Fruit fly (Drosophila melanogaster) whole organism, embryonic: ENCODE results near the gene dlp.

Experiments
- Asciz ChIP-seq: fragments of 200-800 bp; sonication (Bioruptor generic); optimal IDR thresholded peaks from 2 replicates; lab custom pipeline; 2017; ENCODE audit warnings: missing biosample characterization, mild to moderate bottlenecking, missing genetic modification characterization, missing genetic modification reagents
- CG11695 ChIP-seq: fragments of 200-800 bp; sonication (Bioruptor generic); IDR thresholded peaks from 3 replicates; pipeline ENCODE4 v1.3.6; 2022; ENCODE audit warnings: missing biosample characterization, missing genetic modification characterization
- CG13296 ChIP-seq: fragments of 200-800 bp; sonication (Bioruptor generic); optimal IDR thresholded peaks from 3 replicates; lab custom pipeline; 2018; ENCODE audit warnings: missing biosample characterization, mild to moderate bottlenecking, missing genetic modification characterization
- CG1647 ChIP-seq: fragments of 200-800 bp; sonication (Bioruptor generic); optimal IDR thresholded peaks from 3 replicates; lab custom pipeline; 2016; ENCODE audit warnings: missing biosample characterization, missing genetic modification characterization
- CG3847 ChIP-seq: fragments of 200-800 bp; sonication (Bioruptor generic); IDR thresholded peaks from 2 replicates; pipeline ENCODE4 v1.3.6; 2022; ENCODE audit warnings: missing biosample characterization, missing genetic modification characterization
- Dfd ChIP-seq, 2 experiments: fragments of >200 bp; optimal IDR thresholded peaks; 2 replicates each; lab custom pipeline; 2017; ENCODE audit warnings: missing biosample characterization in 2 of 2, missing genetic modification characterization in 2 of 2
- Hr78 ChIP-seq, 2 experiments: fragments of 200-800 bp in 1 of 2; fragments of >200 bp in 1 of 2; sonication (Bioruptor generic) in 1 of 2; optimal IDR thresholded peaks; 2 replicates each; lab custom pipeline; 2017 to 2019; ENCODE audit warnings: missing biosample characterization in 2 of 2, missing genetic modification characterization in 2 of 2, mild to moderate bottlenecking in 1 of 2, moderate library complexity in 1 of 2
- kay ChIP-seq: fragments of 200-800 bp; sonication (Bioruptor generic); optimal IDR thresholded peaks from 2 replicates; lab custom pipeline; 2016; ENCODE audit warnings: missing biosample characterization, missing genetic modification characterization
- nmo ChIP-seq: fragments of 200-800 bp; sonication (Bioruptor generic); optimal IDR thresholded peaks from 2 replicates; lab custom pipeline; 2018; ENCODE audit warnings: missing biosample characterization, mild to moderate bottlenecking, missing genetic modification characterization, moderate library complexity
- phol ChIP-seq: fragments of 200-800 bp; sonication (Bioruptor generic); optimal IDR thresholded peaks from 3 replicates; lab custom pipeline; 2018; ENCODE audit warnings: missing biosample characterization, mild to moderate bottlenecking, missing genetic modification characterization, moderate library complexity
- pita ChIP-seq: fragments of 200-800 bp; sonication (Bioruptor generic); optimal IDR thresholded peaks from 2 replicates; lab custom pipeline; 2017; ENCODE audit warnings: missing biosample characterization, mild to moderate bottlenecking, missing genetic modification characterization
- pnt ChIP-seq: fragments of 200-800 bp; sonication (Bioruptor generic); optimal IDR thresholded peaks from 3 replicates; lab custom pipeline; 2016; ENCODE audit warnings: missing biosample characterization, missing genetic modification characterization
- pros ChIP-seq: fragments of 200-800 bp; sonication (Bioruptor generic); optimal IDR thresholded peaks from 3 replicates; lab custom pipeline; 2019; ENCODE audit warnings: missing biosample characterization, mild to moderate bottlenecking, missing genetic modification characterization, moderate library complexity
- tup ChIP-seq: fragments of 200-800 bp; sonication (Bioruptor generic); optimal IDR thresholded peaks from 2 replicates; lab custom pipeline; 2016; ENCODE audit warnings: missing biosample characterization, mild to moderate bottlenecking, missing genetic modification characterization, moderate library complexity

DNA sequence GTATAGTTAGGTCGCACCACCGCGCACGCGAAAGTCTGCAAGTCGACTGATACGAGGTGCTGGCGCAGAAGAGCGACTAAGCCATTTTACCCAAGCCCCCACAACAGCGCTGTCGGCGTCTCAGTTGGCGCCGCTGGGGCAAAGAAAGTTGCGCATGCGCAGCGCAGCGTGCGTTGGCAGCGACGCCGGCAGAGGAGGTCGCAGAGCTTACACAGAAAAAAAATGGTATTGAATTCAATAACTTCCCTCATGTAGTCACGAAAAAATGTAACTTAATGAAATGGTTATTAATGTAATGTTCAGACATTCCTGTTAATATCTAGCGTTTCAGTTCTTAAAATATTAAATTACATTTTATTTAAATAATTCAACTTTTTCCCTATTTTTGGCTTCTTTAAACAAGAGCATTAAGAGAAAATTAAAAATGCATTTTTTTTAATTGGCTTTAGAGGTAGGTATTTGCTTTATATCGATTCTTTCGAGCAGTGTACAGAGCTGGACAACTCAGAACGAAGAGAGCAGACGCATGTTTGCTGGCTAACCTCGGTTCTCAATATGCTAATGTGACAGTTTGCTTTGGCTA lies 45.8 kb downstream of the dlp start, which contains the start of gene CG4914:
- no peak for TF ChIP-seq tup (GFP tag; lab: Kevin White, UChicago)
- TF ChIP-seq pros (GFP tag; lab: Kevin White, UChicago): no peak
- peak; percentile 93 for TF ChIP-seq nmo (GFP tag; lab: Kevin White, UChicago)
- no peak for TF ChIP-seq CG1647 (GFP tag; lab: Kevin White, UChicago)
- TF ChIP-seq CG11695 (GFP tag; lab: Robert Waterston, UW): peak; percentile 66
- peak; percentile 27 for TF ChIP-seq CG13296 (GFP tag; lab: Kevin White, UChicago)
- TF ChIP-seq Asciz: peak; percentile 61
- peak; percentile 26 for TF ChIP-seq kay (GFP tag; lab: Kevin White, UChicago)
- no peak for TF ChIP-seq Dfd (GFP tag; optimal IDR thresholded peaks at IDR 0.05; lab: Kevin White, UChicago)
- TF ChIP-seq phol: peak; percentile 91
- peak; percentile 62 for TF ChIP-seq CG3847
- no peak for TF ChIP-seq pnt (GFP tag; lab: Kevin White, UChicago)
- TF ChIP-seq pita (GFP tag; lab: Kevin White, UChicago): no peak
- peak in 1 of 2 experiments; percentile 77 for TF ChIP-seq Hr78 (GFP tag; optimal IDR thresholded peaks at IDR 0.05; lab: Kevin White, UChicago)
